Worm (Caenorhabditis elegans) whole organism, L1 larva: ENCODE measurements around the gene F45E1.5.

ENCODE experiments used
- C34B4.2 ChIP-seq: sonication (generic microtip); optimal IDR thresholded peaks from 2 replicates; lab custom pipeline; 2017; ENCODE audit warnings: mild to moderate bottlenecking, missing genetic modification characterization, missing compliant biosample characterization
- Y116A8C.19 ChIP-seq: sonication (generic microtip); optimal IDR thresholded peaks from 2 replicates; lab custom pipeline; 2016; ENCODE audit warnings: missing compliant biosample characterization, missing genetic modification characterization, borderline replicate concordance
- alr-1 ChIP-seq: fragments of 200-800 bp; sonication (Bioruptor generic); optimal IDR thresholded peaks from 2 replicates; lab custom pipeline; 2018; ENCODE audit warnings: borderline replicate concordance, mild to moderate bottlenecking, missing genetic modification characterization, missing compliant biosample characterization
- aly-2 ChIP-seq: fragments of 150-350 bp; optimal IDR thresholded peaks from 2 replicates; lab custom pipeline; 2014; ENCODE audit warnings: missing biosample characterization, missing genetic modification characterization
- ama-1 ChIP-seq: fragments of 150-350 bp; optimal IDR thresholded peaks from 2 replicates; lab custom pipeline; 2014
- blmp-1 ChIP-seq: fragments of 150-350 bp; optimal IDR thresholded peaks from 2 replicates; lab custom pipeline; 2014; ENCODE audit warnings: missing biosample characterization, missing genetic modification characterization
- ceh-63 ChIP-seq: fragments of 200-800 bp; sonication (Bioruptor generic); optimal IDR thresholded peaks from 2 replicates; lab custom pipeline; 2018; ENCODE audit warnings: mild to moderate bottlenecking, missing genetic modification characterization, missing compliant biosample characterization
- ceh-88 ChIP-seq: fragments of 200-800 bp; sonication (Bioruptor generic); IDR thresholded peaks from 2 replicates; pipeline ENCODE4 v1.3.6; 2022; ENCODE audit warnings: missing genetic modification characterization, missing compliant biosample characterization
- ces-1 ChIP-seq: fragments of 150-350 bp; optimal IDR thresholded peaks from 2 replicates; lab custom pipeline; 2014; ENCODE audit warnings: missing biosample characterization, missing genetic modification reagents, missing genetic modification characterization
- dsc-1 ChIP-seq: sonication (generic microtip); optimal IDR thresholded peaks from 2 replicates; lab custom pipeline; 2016; ENCODE audit warnings: mild to moderate bottlenecking, missing genetic modification characterization, missing compliant biosample characterization
- efl-1 ChIP-seq, 4 experiments: fragments of 150-350 bp; optimal IDR thresholded peaks in 3 of 4; peaks in 1 of 4; 1 replicate in 1 of 4; 2 replicates in 3 of 4; lab custom pipeline; 2014; ENCODE audit warnings: missing biosample characterization in 2 of 4, missing genetic modification characterization in 2 of 4, missing genetic modification reagents in 2 of 4
- egl-27 ChIP-seq, 2 experiments: fragments of 150-350 bp in 1 of 2; sonication (generic microtip); optimal IDR thresholded peaks; 3 replicates each; lab custom pipeline; 2017 to 2018; ENCODE audit warnings: missing biosample characterization in 2 of 2, missing genetic modification characterization in 2 of 2, missing genetic modification reagents in 2 of 2
- elt-2 ChIP-seq: sonication (generic microtip); optimal IDR thresholded peaks from 2 replicates; lab custom pipeline; 2016; ENCODE audit warnings: missing genetic modification characterization, mild to moderate bottlenecking, inconsistent platforms, missing compliant biosample characterization, missing genetic modification reagents
- elt-3 ChIP-seq, 6 experiments: fragments of 150-350 bp in 1 of 6; sonication (generic microtip); optimal IDR thresholded peaks; 2 replicates each; lab custom pipeline; 2017 to 2018; ENCODE audit warnings: missing biosample characterization in 6 of 6, missing genetic modification characterization in 6 of 6, inconsistent platforms in 1 of 6
- fkh-10 ChIP-seq: sonication (generic microtip); optimal IDR thresholded peaks from 2 replicates; lab custom pipeline; 2017; ENCODE audit warnings: missing biosample characterization, missing genetic modification reagents, missing genetic modification characterization
- fkh-8 ChIP-seq: sonication (generic microtip); optimal IDR thresholded peaks from 2 replicates; lab custom pipeline; 2016; ENCODE audit warnings: mild to moderate bottlenecking, missing genetic modification characterization, missing compliant biosample characterization
- grh-1 ChIP-seq: fragments of 200-800 bp; sonication (Bioruptor generic); IDR thresholded peaks from 2 replicates; pipeline ENCODE4 v1.3.6; 2022; ENCODE audit warnings: missing genetic modification reagents, missing genetic modification characterization, missing compliant biosample characterization
- hlh-4 ChIP-seq: sonication (generic microtip); optimal IDR thresholded peaks from 2 replicates; lab custom pipeline; 2016; ENCODE audit warnings: mild to moderate bottlenecking, missing genetic modification characterization, missing compliant biosample characterization
- irx-1 ChIP-seq: sonication (generic microtip); optimal IDR thresholded peaks from 2 replicates; lab custom pipeline; 2016; ENCODE audit warnings: missing genetic modification characterization, missing compliant biosample characterization
- jun-1 ChIP-seq: fragments of 150-350 bp; optimal IDR thresholded peaks from 2 replicates; lab custom pipeline; 2014; ENCODE audit warnings: missing biosample characterization, missing genetic modification reagents, missing genetic modification characterization
- lin-13 ChIP-seq: fragments of 150-350 bp; optimal IDR thresholded peaks from 2 replicates; lab custom pipeline; 2014; ENCODE audit warnings: missing biosample characterization, missing genetic modification reagents, missing genetic modification characterization
- lin-14 ChIP-seq: fragments of 200-800 bp; sonication (Bioruptor generic); optimal IDR thresholded peaks from 2 replicates; lab custom pipeline; 2018; ENCODE audit warnings: mild to moderate bottlenecking, missing genetic modification characterization, moderate library complexity, missing compliant biosample characterization
- lin-15B ChIP-seq: fragments of 150-350 bp; sonication (generic microtip); optimal IDR thresholded peaks from 3 replicates; lab custom pipeline; 2014; ENCODE audit warnings: missing biosample characterization, missing genetic modification characterization
- lin-35 ChIP-seq, 2 experiments: fragments of 150-350 bp; optimal IDR thresholded peaks; 2 replicates each; lab custom pipeline; 2014; ENCODE audit warnings: missing biosample characterization in 2 of 2, missing genetic modification characterization in 2 of 2, missing genetic modification reagents in 2 of 2
- lir-3 ChIP-seq: sonication (generic microtip); optimal IDR thresholded peaks from 2 replicates; lab custom pipeline; 2016; ENCODE audit warnings: mild to moderate bottlenecking, missing genetic modification characterization, moderate library complexity, missing compliant biosample characterization; ENCODE audit not compliant: poor library complexity
- lsy-2 ChIP-seq, 2 experiments: fragments of 150-350 bp; optimal IDR thresholded peaks; 2 replicates each; lab custom pipeline; 2014; ENCODE audit warnings: missing biosample characterization in 2 of 2, missing genetic modification characterization in 2 of 2
- mdl-1 ChIP-seq, 2 experiments: fragments of 150-350 bp; optimal IDR thresholded peaks; 2 replicates each; lab custom pipeline; 2014 to 2017; ENCODE audit warnings: missing biosample characterization in 2 of 2, missing genetic modification characterization in 2 of 2, inconsistent platforms in 1 of 2
- mep-1 ChIP-seq: fragments of 150-350 bp; optimal IDR thresholded peaks from 2 replicates; lab custom pipeline; 2014; ENCODE audit warnings: missing biosample characterization, missing genetic modification characterization
- nhr-12 ChIP-seq: sonication (generic microtip); optimal IDR thresholded peaks from 2 replicates; lab custom pipeline; 2017; ENCODE audit warnings: missing biosample characterization, missing genetic modification characterization
- nhr-20 ChIP-seq: sonication (generic microtip); optimal IDR thresholded peaks from 2 replicates; lab custom pipeline; 2016; ENCODE audit warnings: mild to moderate bottlenecking, missing genetic modification characterization, missing compliant biosample characterization
- nhr-237 ChIP-seq: fragments of 150-350 bp; optimal IDR thresholded peaks from 2 replicates; lab custom pipeline; 2014; ENCODE audit warnings: missing biosample characterization, missing genetic modification characterization
- nhr-28 ChIP-seq: fragments of 150-350 bp; optimal IDR thresholded peaks from 2 replicates; lab custom pipeline; 2014; ENCODE audit warnings: missing biosample characterization, missing genetic modification characterization
- nhr-47 ChIP-seq: sonication (generic microtip); optimal IDR thresholded peaks from 2 replicates; lab custom pipeline; 2016; ENCODE audit warnings: mild to moderate bottlenecking, missing genetic modification characterization, moderate library complexity, missing compliant biosample characterization
- nhr-71 ChIP-seq: sonication (generic microtip); optimal IDR thresholded peaks from 2 replicates; lab custom pipeline; 2016; ENCODE audit warnings: mild to moderate bottlenecking, missing genetic modification characterization, moderate library complexity, missing compliant biosample characterization
- nhr-76 ChIP-seq: sonication (generic microtip); optimal IDR thresholded peaks from 2 replicates; lab custom pipeline; 2017; ENCODE audit warnings: missing biosample characterization, missing genetic modification characterization
- nhr-77 ChIP-seq: fragments of 150-350 bp; optimal IDR thresholded peaks from 2 replicates; lab custom pipeline; 2014; ENCODE audit warnings: missing biosample characterization, missing genetic modification characterization
- nhr-90 ChIP-seq: sonication (generic microtip); optimal IDR thresholded peaks from 2 replicates; lab custom pipeline; 2016; ENCODE audit warnings: mild to moderate bottlenecking, missing genetic modification characterization, missing compliant biosample characterization; ENCODE audit not compliant: poor library complexity
- skn-1 ChIP-seq: fragments of 150-350 bp; optimal IDR thresholded peaks from 2 replicates; lab custom pipeline; 2014; ENCODE audit warnings: missing biosample characterization, missing genetic modification characterization
- sox-4 ChIP-seq: sonication (generic microtip); optimal IDR thresholded peaks from 2 replicates; lab custom pipeline; 2016; ENCODE audit warnings: missing genetic modification characterization, missing compliant biosample characterization
- sup-37 ChIP-seq: fragments of 200-800 bp; sonication (Bioruptor generic); optimal IDR thresholded peaks from 2 replicates; lab custom pipeline; 2018; ENCODE audit warnings: mild to moderate bottlenecking, missing genetic modification characterization, missing compliant biosample characterization
- swsn-7 ChIP-seq: sonication (generic microtip); optimal IDR thresholded peaks from 2 replicates; lab custom pipeline; 2016; ENCODE audit warnings: missing genetic modification characterization, missing compliant biosample characterization
- unc-30 ChIP-seq: sonication (generic microtip); optimal IDR thresholded peaks from 2 replicates; lab custom pipeline; 2017; ENCODE audit warnings: missing biosample characterization, missing genetic modification characterization
- unc-86 ChIP-seq: sonication (generic microtip); optimal IDR thresholded peaks from 2 replicates; lab custom pipeline; 2016; ENCODE audit warnings: missing genetic modification characterization, missing compliant biosample characterization
- vab-15 ChIP-seq: sonication (generic microtip); optimal IDR thresholded peaks from 2 replicates; lab custom pipeline; 2017; ENCODE audit warnings: missing genotype, mild to moderate bottlenecking, missing genetic modification characterization, missing compliant biosample characterization
- zag-1 ChIP-seq: fragments of 150-350 bp; optimal IDR thresholded peaks from 2 replicates; lab custom pipeline; 2014; ENCODE audit warnings: missing biosample characterization, missing genetic modification characterization
- zip-4 ChIP-seq: fragments of 200-800 bp; sonication (Bioruptor generic); optimal IDR thresholded peaks from 2 replicates; lab custom pipeline; 2018; ENCODE audit warnings: mild to moderate bottlenecking, missing genetic modification characterization, moderate library complexity, missing compliant biosample characterization
- ztf-4 ChIP-seq: fragments of 150-350 bp; optimal IDR thresholded peaks from 2 replicates; lab custom pipeline; 2014; ENCODE audit warnings: missing biosample characterization, missing genetic modification characterization

The F45E1.5 gene

ce11 chrX:8021609-8022008 is 45.1 kb downstream of the F45E1.5 start (continued):
- peak; percentile 87 for TF ChIP-seq nhr-20
- TF ChIP-seq swsn-7 = peak; percentile 87
- peak; percentile 98 for TF ChIP-seq nhr-71 (tag; lab: Kevin White, UChicago)
- no peak for TF ChIP-seq vab-15 (tag; lab: Kevin White, UChicago)
- no peak for TF ChIP-seq hlh-4 (tag; lab: Kevin White, UChicago)
- peak; percentile 92 for TF ChIP-seq nhr-47 (tag; lab: Kevin White, UChicago)
- TF ChIP-seq ama-1 = peak; percentile 40
- no peak for TF ChIP-seq unc-30 (tag; lab: Kevin White, UChicago)
- no peak for TF ChIP-seq nhr-28 (tag; lab: Kevin White, UChicago)
- TF ChIP-seq skn-1 (tag; lab: Kevin White, UChicago) = peak; percentile 6
- TF ChIP-seq nhr-237 (tag; lab: Kevin White, UChicago) = no peak
- TF ChIP-seq irx-1 = peak; percentile 68
- peak; percentile 83 for TF ChIP-seq lir-3
- TF ChIP-seq egl-27 (tag; optimal IDR thresholded peaks at IDR 0.05; lab: Kevin White, UChicago) = no peak
- TF ChIP-seq fkh-8 (tag; lab: Kevin White, UChicago) = peak; percentile 99
- peak; percentile 66 for TF ChIP-seq mep-1
- no peak for TF ChIP-seq lin-15B (tag; lab: Kevin White, UChicago)
- TF ChIP-seq elt-3 (tag; optimal IDR thresholded peaks at IDR 0.05; lab: Kevin White, UChicago) = no peak
- no peak for TF ChIP-seq grh-1 (GFP tag; lab: Robert Waterston, UW)
- TF ChIP-seq ceh-88 = peak; percentile 75
- TF ChIP-seq alr-1 (tag; lab: Kevin White, UChicago) = no peak
- peak; percentile 14 for TF ChIP-seq sup-37 (GFP tag; lab: Kevin White, UChicago)
- peak; percentile 93 for TF ChIP-seq fkh-10
- TF ChIP-seq nhr-76 (tag; lab: Kevin White, UChicago) = no peak
- TF ChIP-seq zag-1 (tag; lab: Kevin White, UChicago) = no peak
- peak; percentile 78 to 79 for TF ChIP-seq lsy-2 (tag; optimal IDR thresholded peaks at IDR 0.05; lab: Kevin White, UChicago)
- TF ChIP-seq ces-1 (GFP tag; lab: Kevin White, UChicago) = no peak
- TF ChIP-seq aly-2 (tag; lab: Kevin White, UChicago) = no peak
- TF ChIP-seq nhr-90 (tag; lab: Kevin White, UChicago) = peak; percentile 54
- TF ChIP-seq blmp-1 = no peak
- peak; percentile 81 for TF ChIP-seq ztf-4 (tag; lab: Kevin White, UChicago)
- TF ChIP-seq elt-2 (tag; lab: Kevin White, UChicago) = peak; percentile 39

- TF ChIP-seq mdl-1 (tag; optimal IDR thresholded peaks at IDR 0.05; lab: Kevin White, UChicago) = peak in 1 of 2 experiments; percentile 60
- TF ChIP-seq nhr-90 (tag; lab: Kevin White, UChicago) = peak; percentile 6
- peak; percentile 23 for TF ChIP-seq jun-1 (tag; lab: Kevin White, UChicago)
- no peak for TF ChIP-seq skn-1 (tag; lab: Kevin White, UChicago)
- no peak for TF ChIP-seq ama-1
- TF ChIP-seq sox-4 (tag; lab: Kevin White, UChicago) = no peak
- peak in 1 of 2 experiments; percentile 60 for TF ChIP-seq lin-35 (GFP tag; optimal IDR thresholded peaks at IDR 0.05; lab: Kevin White, UChicago)
- no peak for TF ChIP-seq Y116A8C.19 (tag; lab: Kevin White, UChicago)
- TF ChIP-seq lin-14 (GFP tag; lab: Kevin White, UChicago) = no peak
- TF ChIP-seq nhr-71 (tag; lab: Kevin White, UChicago) = peak; percentile 4
- TF ChIP-seq elt-2 (tag; lab: Kevin White, UChicago) = peak; percentile 80
- no peak for TF ChIP-seq nhr-28 (tag; lab: Kevin White, UChicago)
Observed at ce11 chrX:8022728-8023127, 46.2 kb downstream of the F45E1.5 start.

- no peak for TF ChIP-seq nhr-28 (tag; lab: Kevin White, UChicago)
- TF ChIP-seq nhr-12 (tag; lab: Kevin White, UChicago) = no peak
- no peak for TF ChIP-seq C34B4.2 (tag; lab: Kevin White, UChicago)
- TF ChIP-seq unc-86 (tag; lab: Kevin White, UChicago) = no peak
- TF ChIP-seq alr-1 (tag; lab: Kevin White, UChicago) = no peak
- no peak for TF ChIP-seq fkh-8 (tag; lab: Kevin White, UChicago)
- no peak for TF ChIP-seq skn-1 (tag; lab: Kevin White, UChicago)
- TF ChIP-seq lin-13 = no peak
- TF ChIP-seq nhr-237 (tag; lab: Kevin White, UChicago) = no peak
- TF ChIP-seq irx-1 = no peak
- peak; percentile 13 for TF ChIP-seq nhr-90 (tag; lab: Kevin White, UChicago)
- TF ChIP-seq dsc-1 (tag; lab: Kevin White, UChicago) = no peak
- TF ChIP-seq hlh-4 (tag; lab: Kevin White, UChicago) = no peak
- TF ChIP-seq blmp-1 = peak; percentile 72
- TF ChIP-seq ama-1 = no peak
- TF ChIP-seq zip-4 = no peak
- TF ChIP-seq ceh-63 (GFP tag; lab: Kevin White, UChicago) = no peak
- TF ChIP-seq efl-1 (optimal IDR thresholded peaks at IDR 0.05; lab: Kevin White, UChicago) = no peak
- TF ChIP-seq efl-1 (GFP tag; optimal IDR thresholded peaks at IDR 0.05 in 1 of 2; lab: Kevin White, UChicago) = peak in 1 of 2 experiments; percentile 34
- no peak for TF ChIP-seq nhr-77 (tag; lab: Kevin White, UChicago)
- peak; percentile 68 for TF ChIP-seq nhr-71 (tag; lab: Kevin White, UChicago)
Observed at ce11 chrX:8026709-8027108, 50.2 kb downstream of the F45E1.5 start.
